Fruit fly (Drosophila melanogaster) whole organism, pupa: Measurements from ENCODE around the gene CG12268.

Source experiments
- CG10348 ChIP-seq: fragments of 200-800 bp; sonication (Bioruptor generic); IDR thresholded peaks from 2 replicates; pipeline ENCODE4 v1.3.6; 2022; ENCODE audit warnings: missing biosample characterization, missing genetic modification characterization
- CG12605 ChIP-seq: fragments of 200-800 bp; sonication (Bioruptor generic); IDR thresholded peaks from 2 replicates; pipeline ENCODE4 v1.3.6; 2022; ENCODE audit warnings: missing biosample characterization, missing genetic modification characterization
- CG13204 ChIP-seq: fragments of 200-800 bp; sonication (Bioruptor generic); optimal IDR thresholded peaks from 2 replicates; lab custom pipeline; 2018; ENCODE audit warnings: missing biosample characterization, mild to moderate bottlenecking, missing genetic modification characterization, moderate library complexity
- CG14655 ChIP-seq: fragments of 200-800 bp; sonication (Bioruptor generic); optimal IDR thresholded peaks from 3 replicates; lab custom pipeline; 2017; ENCODE audit warnings: mild to moderate bottlenecking, missing biosample characterization, missing genetic modification reagents, missing genetic modification characterization
- CG15710 ChIP-seq: fragments of 200-800 bp; sonication (Bioruptor generic); optimal IDR thresholded peaks from 2 replicates; lab custom pipeline; 2018; ENCODE audit warnings: missing biosample characterization, mild to moderate bottlenecking, missing genetic modification characterization, moderate library complexity
- CG17806 ChIP-seq: fragments of 200-800 bp; sonication (Bioruptor generic); optimal IDR thresholded peaks from 2 replicates; lab custom pipeline; 2018; ENCODE audit warnings: missing biosample characterization, mild to moderate bottlenecking, missing genetic modification characterization, moderate library complexity
- CG32121 ChIP-seq: fragments of 200-800 bp; sonication (Bioruptor generic); IDR thresholded peaks from 2 replicates; pipeline ENCODE4 v1.3.6; 2022; ENCODE audit warnings: missing biosample characterization, missing genetic modification characterization
- CG34367 ChIP-seq: fragments of 200-800 bp; sonication (Bioruptor generic); optimal IDR thresholded peaks from 2 replicates; lab custom pipeline; 2018; ENCODE audit warnings: missing biosample characterization, mild to moderate bottlenecking, missing genetic modification characterization
- CG4496 ChIP-seq: fragments of 200-800 bp; sonication (Bioruptor generic); IDR thresholded peaks from 3 replicates; pipeline ENCODE4 v1.3.6; 2022; ENCODE audit warnings: missing biosample characterization, missing genetic modification characterization
- CG8159 ChIP-seq: fragments of 200-800 bp; sonication (Bioruptor generic); optimal IDR thresholded peaks from 3 replicates; lab custom pipeline; 2018; ENCODE audit warnings: missing biosample characterization, mild to moderate bottlenecking, missing genetic modification characterization, moderate library complexity
- CG8301 ChIP-seq: fragments of 200-800 bp; sonication (Bioruptor generic); optimal IDR thresholded peaks from 2 replicates; lab custom pipeline; 2018; ENCODE audit warnings: missing biosample characterization, mild to moderate bottlenecking, missing genetic modification characterization
- CG9948 ChIP-seq: fragments of 200-800 bp; sonication (Bioruptor generic); optimal IDR thresholded peaks from 2 replicates; lab custom pipeline; 2018; ENCODE audit warnings: missing biosample characterization, mild to moderate bottlenecking, missing genetic modification characterization, moderate library complexity
- D1 ChIP-seq: fragments of 200-800 bp; sonication (Bioruptor generic); optimal IDR thresholded peaks from 2 replicates; lab custom pipeline; 2018; ENCODE audit warnings: missing biosample characterization, mild to moderate bottlenecking, missing genetic modification characterization, moderate library complexity
- EcR ChIP-seq: fragments of 200-800 bp; sonication (Bioruptor generic); optimal IDR thresholded peaks from 3 replicates; lab custom pipeline; 2019; ENCODE audit warnings: missing biosample characterization, missing genetic modification characterization, mild to moderate bottlenecking, moderate library complexity, missing genetic modification reagents
- Ets98B ChIP-seq: fragments of 200-800 bp; sonication (Bioruptor generic); IDR thresholded peaks from 2 replicates; pipeline ENCODE4 v1.3.6; 2022; ENCODE audit warnings: missing biosample characterization, missing genetic modification characterization
- Pif1A ChIP-seq: fragments of 200-800 bp; sonication (Bioruptor generic); optimal IDR thresholded peaks from 3 replicates; lab custom pipeline; 2016; ENCODE audit warnings: missing biosample characterization, missing genetic modification characterization
- Pif1B ChIP-seq: fragments of 200-800 bp; sonication (Bioruptor generic); optimal IDR thresholded peaks from 3 replicates; lab custom pipeline; 2016; ENCODE audit warnings: missing biosample characterization, missing genetic modification characterization
- Snoo ChIP-seq: fragments of 200-800 bp; sonication (Bioruptor generic); optimal IDR thresholded peaks from 3 replicates; lab custom pipeline; 2017; ENCODE audit warnings: missing biosample characterization, mild to moderate bottlenecking, missing genetic modification characterization, inconsistent platforms
- fd96Ca ChIP-seq: fragments of 200-800 bp; sonication (Bioruptor generic); IDR thresholded peaks from 3 replicates; pipeline ENCODE4 v1.3.6; 2022; ENCODE audit warnings: missing biosample characterization, missing genetic modification characterization
- gl ChIP-seq: fragments of 200-800 bp; sonication (Bioruptor generic); optimal IDR thresholded peaks from 2 replicates; lab custom pipeline; 2018; ENCODE audit warnings: missing biosample characterization, mild to moderate bottlenecking, missing genetic modification characterization
- rn ChIP-seq: fragments of 200-800 bp; sonication (Bioruptor generic); IDR thresholded peaks from 2 replicates; pipeline ENCODE4 v1.3.6; 2022; ENCODE audit warnings: missing biosample characterization, missing genetic modification characterization

The CG12268 gene

dm6 chr3R:23938564-23939122 is 9.6 kb downstream of the CG12268 start:
- TF ChIP-seq CG15710 (tag; lab: Kevin White, UChicago) (no peak), CG8159 (tag; lab: Kevin White, UChicago) (no peak), fd96Ca (GFP tag; lab: Robert Waterston, UW) (no peak), CG14655 (GFP tag; lab: Kevin White, UChicago) (no peak), EcR (GFP tag; lab: Kevin White, UChicago) (no peak), gl (tag; lab: Kevin White, UChicago) (no peak), Snoo (tag; lab: Kevin White, UChicago) (no peak), Ets98B (GFP tag; lab: Robert Waterston, UW) (no peak), rn (GFP tag; lab: Robert Waterston, UW) (no peak), Pif1A (GFP tag; lab: Kevin White, UChicago) (no peak), Pif1B (GFP tag; lab: Kevin White, UChicago) (no peak)

dm6 chr3R:23933684-23934575 is 14.3 kb downstream of the CG12268 start, which contains the start of gene CG5854:
Gene CG5854, plus strand, starts transcription at chr3R:23933912.
- TF ChIP-seq gl (tag; lab: Kevin White, UChicago) (peak; percentile 93), CG32121 (peak; percentile 96), Pif1A (GFP tag; lab: Kevin White, UChicago) (peak; percentile 98), CG8159 (tag; lab: Kevin White, UChicago) (peak; percentile 96), EcR (GFP tag; lab: Kevin White, UChicago) (peak; percentile 98), CG4496 (peak; percentile 99), Pif1B (GFP tag; lab: Kevin White, UChicago) (peak; percentile 97), CG15710 (tag; lab: Kevin White, UChicago) (peak; percentile 96), CG8301 (peak; percentile 96), CG9948 (peak; percentile 91), CG34367 (tag; lab: Kevin White, UChicago) (peak; percentile 95), CG12605 (GFP tag; lab: Robert Waterston, UW) (peak; percentile 98), fd96Ca (GFP tag; lab: Robert Waterston, UW) (peak; percentile 99), Ets98B (GFP tag; lab: Robert Waterston, UW) (peak; percentile 99), CG17806 (tag; lab: Kevin White, UChicago) (peak; percentile 92), rn (GFP tag; lab: Robert Waterston, UW) (peak; percentile 94), CG13204 (GFP tag; lab: Kevin White, UChicago) (peak; percentile 93), CG14655 (GFP tag; lab: Kevin White, UChicago) (peak; percentile 98), Snoo (tag; lab: Kevin White, UChicago) (peak; percentile 95), CG10348 (peak; percentile 83), D1 (tag; lab: Kevin White, UChicago) (no peak)

- TF ChIP-seq CG8301 (no peak), CG12605 (GFP tag; lab: Robert Waterston, UW) (no peak), CG17806 (tag; lab: Kevin White, UChicago) (no peak), rn (GFP tag; lab: Robert Waterston, UW) (no peak), Snoo (tag; lab: Kevin White, UChicago) (no peak), Pif1B (GFP tag; lab: Kevin White, UChicago) (no peak), Ets98B (GFP tag; lab: Robert Waterston, UW) (no peak), CG4496 (no peak), EcR (GFP tag; lab: Kevin White, UChicago) (no peak), gl (tag; lab: Kevin White, UChicago) (no peak), fd96Ca (GFP tag; lab: Robert Waterston, UW) (no peak), CG15710 (tag; lab: Kevin White, UChicago) (no peak), CG34367 (tag; lab: Kevin White, UChicago) (no peak), Pif1A (GFP tag; lab: Kevin White, UChicago) (no peak), CG14655 (GFP tag; lab: Kevin White, UChicago) (no peak), CG9948 (no peak), CG10348 (no peak), D1 (tag; lab: Kevin White, UChicago) (no peak)
- TF ChIP-seq, all 21 proteins: peak for 0
Observed at dm6 chr3R:23933430-23933683, 14.9 kb downstream of the CG12268 start, which contains the start of gene RpS19b. Gene RpS19b, minus strand, starts transcription at chr3R:23933530.

dm6 chr3R:23931095-23931728 is 17.0 kb downstream of the CG12268 start, which contains the start of the genes Rpt2 and CG13599:
Gene Rpt2, minus strand, starts transcription at chr3R:23931558.
Gene CG13599, plus strand, starts transcription at chr3R:23931639.
- TF ChIP-seq EcR (GFP tag; lab: Kevin White, UChicago): peak; percentile 18
- no peak for TF ChIP-seq CG34367 (tag; lab: Kevin White, UChicago)

- TF ChIP-seq CG10348 (no peak), EcR (GFP tag; lab: Kevin White, UChicago) (no peak), CG8159 (tag; lab: Kevin White, UChicago) (no peak), CG14655 (GFP tag; lab: Kevin White, UChicago) (no peak), CG34367 (tag; lab: Kevin White, UChicago) (no peak), Snoo (tag; lab: Kevin White, UChicago) (peak; percentile 4), Pif1B (GFP tag; lab: Kevin White, UChicago) (no peak), CG8301 (no peak)
Observed at dm6 chr3R:23928950-23929602, 19.1 kb downstream of the CG12268 start, which contains the start of the genes CG43998, CG43999 and CG31142. Gene CG43998, minus strand, starts transcription at chr3R:23929000. Gene CG43999, minus strand, starts transcription at chr3R:23929000. Gene CG31142, plus strand, starts transcription at chr3R:23929243.
